Worm (Caenorhabditis elegans): ENCODE data around the gene T01B7.9.

DNA sequence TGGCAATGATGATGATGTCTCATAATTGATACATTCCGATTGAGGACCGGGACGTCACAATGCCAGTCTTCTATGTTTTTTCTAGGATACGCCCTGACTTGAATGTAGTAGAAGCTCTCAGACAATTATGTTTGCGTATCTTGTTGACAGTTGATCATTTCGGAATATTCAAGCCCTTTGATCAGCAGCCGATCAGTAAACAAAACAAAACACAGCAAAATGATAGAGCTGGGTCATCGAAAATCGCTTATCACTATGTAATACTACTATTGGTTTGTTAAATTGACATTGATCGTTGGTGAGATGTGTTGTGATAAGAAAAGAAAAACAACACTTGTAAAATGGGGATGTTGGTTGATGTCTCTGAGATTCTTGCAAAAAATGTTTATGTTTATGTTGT lies 11.6 kb upstream of the T01B7.9 start:
- no peak for TF ChIP-seq dpl-1 (GFP tag; optimal IDR thresholded peaks at IDR 0.05)
- no peak for TF ChIP-seq pqm-1 (tag; optimal IDR thresholded peaks at IDR 0.05)

All from whole organism, L4 larva.